Fruit fly (Drosophila melanogaster): Measurements from ENCODE around the gene mRpL48.

DNA sequence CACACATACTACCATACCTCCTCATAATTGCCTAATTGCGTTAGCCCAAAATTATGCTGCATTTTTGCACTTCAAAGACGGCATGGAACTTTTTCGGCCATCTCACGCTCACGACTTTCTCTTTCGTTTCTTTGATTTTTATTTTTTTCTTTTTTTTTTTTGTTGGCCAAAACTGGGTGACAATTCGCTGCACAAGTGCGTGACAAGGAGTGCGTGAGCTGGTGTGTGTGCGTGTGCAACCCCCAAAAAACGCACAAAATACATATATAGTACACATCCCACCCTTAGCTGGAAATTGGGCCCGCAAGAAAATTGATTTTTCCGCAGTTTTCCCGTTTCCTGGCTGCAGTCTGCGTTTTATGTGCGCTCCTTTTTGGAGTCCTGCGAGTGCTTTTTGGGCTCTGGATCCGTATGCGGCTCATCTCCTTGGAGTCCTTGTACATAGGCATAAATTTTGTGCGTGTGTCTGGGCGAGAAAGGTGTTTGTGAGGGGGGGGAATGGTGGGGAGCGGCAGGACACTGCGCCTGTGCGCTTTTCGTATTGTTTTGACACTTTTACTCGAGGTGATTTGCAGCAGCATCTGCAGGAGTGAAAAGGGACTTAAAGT, 38.0 kb upstream of the mRpL48 start:
- TF ChIP-seq CG8478 (optimal IDR thresholded peaks at IDR 0.05) (no peak), CTCF (optimal IDR thresholded peaks at IDR 0.05) (no peak)

Measured in S2 (cell line).